Worm (Caenorhabditis elegans) whole organism, mixed stage, embryonic: ENCODE results near the gene B0495.7.

Experiments
- M03D4.4 ChIP-seq: sonication (generic microtip); optimal IDR thresholded peaks from 2 replicates; lab custom pipeline; 2017; ENCODE audit warnings: mild to moderate bottlenecking, missing genetic modification characterization, missing compliant biosample characterization
- bed-3 ChIP-seq: fragments of 200-800 bp; sonication (Bioruptor generic); optimal IDR thresholded peaks from 3 replicates; lab custom pipeline; 2018; ENCODE audit warnings: mild to moderate bottlenecking, missing genetic modification characterization, moderate library complexity, missing compliant biosample characterization
- blmp-1 ChIP-seq: fragments of 150-350 bp; optimal IDR thresholded peaks from 2 replicates; lab custom pipeline; 2014; ENCODE audit warnings: missing biosample characterization, missing genetic modification characterization
- ceh-39 ChIP-seq: fragments of 150-350 bp; optimal IDR thresholded peaks from 2 replicates; lab custom pipeline; 2014; ENCODE audit warnings: missing biosample characterization, missing genetic modification characterization
- ceh-43 ChIP-seq: fragments of 200-800 bp; sonication (Bioruptor generic); optimal IDR thresholded peaks from 2 replicates; lab custom pipeline; 2018; ENCODE audit warnings: mild to moderate bottlenecking, missing genetic modification characterization, moderate library complexity, missing compliant biosample characterization
- ceh-83 ChIP-seq: fragments of 200-800 bp; sonication (Bioruptor generic); optimal IDR thresholded peaks from 2 replicates; lab custom pipeline; 2018; ENCODE audit warnings: mild to moderate bottlenecking, missing genetic modification characterization, missing compliant biosample characterization
- ces-1 ChIP-seq: fragments of 150-350 bp; optimal IDR thresholded peaks from 2 replicates; lab custom pipeline; 2014; ENCODE audit warnings: missing biosample characterization, missing genetic modification reagents, missing genetic modification characterization
- cnd-1 ChIP-seq: fragments of 200-800 bp; sonication (Bioruptor generic); optimal IDR thresholded peaks from 2 replicates; lab custom pipeline; 2018; ENCODE audit warnings: mild to moderate bottlenecking, missing genetic modification characterization, missing compliant biosample characterization
- drap-1 ChIP-seq: fragments of 200-800 bp; sonication (Bioruptor generic); optimal IDR thresholded peaks from 3 replicates; lab custom pipeline; 2018; ENCODE audit warnings: mild to moderate bottlenecking, missing genetic modification characterization, missing compliant biosample characterization
- elt-1 ChIP-seq: sonication (generic microtip); optimal IDR thresholded peaks from 2 replicates; lab custom pipeline; 2017; ENCODE audit warnings: missing genetic modification characterization, mild to moderate bottlenecking, missing compliant biosample characterization, antibody characterized with exemption, moderate library complexity, borderline replicate concordance; ENCODE audit not compliant: insufficient read depth
- elt-3 ChIP-seq: fragments of 150-350 bp; optimal IDR thresholded peaks from 2 replicates; lab custom pipeline; 2014; ENCODE audit warnings: missing biosample characterization, missing genetic modification characterization
- flh-1 ChIP-seq: fragments of 200-800 bp; sonication (Bioruptor generic); optimal IDR thresholded peaks from 2 replicates; lab custom pipeline; 2018; ENCODE audit warnings: mild to moderate bottlenecking, missing genetic modification characterization, moderate library complexity, missing compliant biosample characterization
- ham-2 ChIP-seq: fragments of 200-800 bp; sonication (Bioruptor generic); optimal IDR thresholded peaks from 2 replicates; lab custom pipeline; 2018; ENCODE audit warnings: mild to moderate bottlenecking, missing genetic modification characterization, missing compliant biosample characterization
- lin-13 ChIP-seq: fragments of 150-350 bp; optimal IDR thresholded peaks from 2 replicates; lab custom pipeline; 2014; ENCODE audit warnings: missing biosample characterization, missing genetic modification characterization
- lin-32 ChIP-seq: fragments of 200-800 bp; sonication (Bioruptor generic); optimal IDR thresholded peaks from 2 replicates; lab custom pipeline; 2018; ENCODE audit warnings: mild to moderate bottlenecking, missing genetic modification characterization, missing compliant biosample characterization
- lsy-2 ChIP-seq: fragments of 150-350 bp; optimal IDR thresholded peaks from 2 replicates; lab custom pipeline; 2014; ENCODE audit warnings: missing biosample characterization, missing genetic modification characterization
- mab-5 ChIP-seq: fragments of 150-350 bp; optimal IDR thresholded peaks from 2 replicates; lab custom pipeline; 2014; ENCODE audit warnings: missing biosample characterization, missing genetic modification characterization
- mep-1 ChIP-seq: fragments of 150-350 bp; optimal IDR thresholded peaks from 2 replicates; lab custom pipeline; 2017; ENCODE audit warnings: missing biosample characterization, missing genetic modification reagents, missing genetic modification characterization, inconsistent platforms
- mls-2 ChIP-seq: sonication (generic microtip); optimal IDR thresholded peaks from 2 replicates; lab custom pipeline; 2016; ENCODE audit warnings: mild to moderate bottlenecking, missing genetic modification characterization, moderate library complexity, missing compliant biosample characterization
- nhr-12 ChIP-seq: fragments of 150-350 bp; optimal IDR thresholded peaks from 2 replicates; lab custom pipeline; 2014; ENCODE audit warnings: missing biosample characterization, missing genetic modification characterization
- nhr-2 ChIP-seq: fragments of 150-350 bp; optimal IDR thresholded peaks from 2 replicates; lab custom pipeline; 2014; ENCODE audit warnings: missing biosample characterization, missing genetic modification characterization
- nhr-237 ChIP-seq: fragments of 150-350 bp; optimal IDR thresholded peaks from 2 replicates; lab custom pipeline; 2014; ENCODE audit warnings: missing biosample characterization, missing genetic modification characterization
- sem-2 ChIP-seq: fragments of 200-800 bp; sonication (Bioruptor generic); optimal IDR thresholded peaks from 2 replicates; lab custom pipeline; 2018; ENCODE audit warnings: mild to moderate bottlenecking, missing genetic modification characterization, missing compliant biosample characterization
- snpc-4 ChIP-seq: fragments of 150-350 bp; optimal IDR thresholded peaks from 2 replicates; lab custom pipeline; 2014; ENCODE audit warnings: missing biosample characterization, missing genetic modification characterization
- sptf-1 ChIP-seq: sonication (generic microtip); optimal IDR thresholded peaks from 2 replicates; lab custom pipeline; 2017; ENCODE audit warnings: mild to moderate bottlenecking, missing genetic modification characterization, moderate library complexity, missing compliant biosample characterization
- tbx-8 ChIP-seq: fragments of 200-800 bp; sonication (Bioruptor generic); optimal IDR thresholded peaks from 2 replicates; lab custom pipeline; 2018; ENCODE audit warnings: mild to moderate bottlenecking, missing genetic modification characterization, moderate library complexity, missing compliant biosample characterization
- unc-120 ChIP-seq: sonication (generic microtip); optimal IDR thresholded peaks from 2 replicates; lab custom pipeline; 2017; ENCODE audit warnings: missing genetic modification characterization, missing compliant biosample characterization; ENCODE audit not compliant: poor library complexity, severe bottlenecking
- unc-39 ChIP-seq: fragments of 150-350 bp; optimal IDR thresholded peaks from 2 replicates; lab custom pipeline; 2014; ENCODE audit warnings: missing biosample characterization, missing genetic modification characterization
- unc-62 ChIP-seq: fragments of 150-350 bp; optimal IDR thresholded peaks from 2 replicates; lab custom pipeline; 2014; ENCODE audit warnings: missing biosample characterization, missing genetic modification reagents, missing genetic modification characterization
- ztf-11 ChIP-seq: fragments of 150-350 bp; optimal IDR thresholded peaks from 2 replicates; lab custom pipeline; 2014; ENCODE audit warnings: missing biosample characterization, missing genetic modification characterization

Gene B0495.7

DNA sequence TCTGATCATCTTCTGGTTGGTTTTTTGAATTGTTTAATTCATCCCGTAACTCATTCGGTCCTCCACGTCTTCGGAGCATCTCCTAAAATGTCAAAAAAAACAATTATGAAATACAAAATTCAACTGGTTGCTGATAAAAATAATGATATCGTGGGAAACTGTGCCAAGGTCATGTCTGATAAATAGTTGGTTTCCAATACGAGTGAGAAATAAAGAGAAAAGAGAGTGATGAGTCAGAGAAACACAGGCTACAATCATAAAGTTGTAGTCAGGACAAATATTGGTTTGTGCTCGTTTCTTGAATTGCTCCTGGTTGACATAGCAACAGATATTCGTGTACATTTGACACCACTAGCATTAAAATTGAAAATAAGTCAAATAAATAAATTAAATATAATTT lies at the start of gene B0495.7:
TSS of gene B0495.7 (minus strand) at position 82 of the 400 bp plus-strand sequence.
- TF ChIP-seq M03D4.4 (tag; lab: Kevin White, UChicago) (no peak), blmp-1 (tag; lab: Kevin White, UChicago) (no peak), tbx-8 (GFP tag; lab: Kevin White, UChicago) (no peak), lin-32 (GFP tag; lab: Kevin White, UChicago) (no peak), nhr-2 (tag; lab: Kevin White, UChicago) (no peak), lin-13 (tag; lab: Kevin White, UChicago) (no peak), mls-2 (no peak), ceh-83 (GFP tag; lab: Kevin White, UChicago) (no peak), nhr-237 (tag; lab: Kevin White, UChicago) (no peak), ces-1 (GFP tag; lab: Kevin White, UChicago) (no peak), snpc-4 (tag; lab: Kevin White, UChicago) (no peak), sptf-1 (no peak), ceh-43 (GFP tag; lab: Kevin White, UChicago) (no peak), unc-62 (GFP tag; lab: Kevin White, UChicago) (no peak), unc-39 (tag; lab: Kevin White, UChicago) (no peak), ceh-39 (tag; lab: Kevin White, UChicago) (no peak), cnd-1 (tag; lab: Kevin White, UChicago) (no peak), sem-2 (GFP tag; lab: Kevin White, UChicago) (no peak), elt-1 (tag; lab: Kevin White, UChicago) (no peak), elt-3 (tag; lab: Kevin White, UChicago) (no peak)

- TF ChIP-seq sptf-1 (no peak), ces-1 (GFP tag; lab: Kevin White, UChicago) (no peak), mep-1 (tag; lab: Kevin White, UChicago) (no peak), elt-1 (tag; lab: Kevin White, UChicago) (no peak), nhr-12 (tag; lab: Kevin White, UChicago) (no peak), cnd-1 (tag; lab: Kevin White, UChicago) (no peak), mab-5 (tag; lab: Kevin White, UChicago) (no peak)
Measured at ce11 chrII:7753500-7753899, 48.5 kb upstream of the B0495.7 start, which contains the start of gene trx-1. TSS of gene trx-1 (minus strand) at chrII:7753600.

- no peak for TF ChIP-seq ceh-83 (GFP tag; lab: Kevin White, UChicago)
- TF ChIP-seq M03D4.4 (tag; lab: Kevin White, UChicago), result no peak
- no peak for TF ChIP-seq nhr-237 (tag; lab: Kevin White, UChicago)
- no peak for TF ChIP-seq elt-3 (tag; lab: Kevin White, UChicago)
- no peak for TF ChIP-seq nhr-12 (tag; lab: Kevin White, UChicago)
- no peak for TF ChIP-seq flh-1 (GFP tag; lab: Kevin White, UChicago)
- TF ChIP-seq ceh-43 (GFP tag; lab: Kevin White, UChicago), result no peak
- TF ChIP-seq sem-2 (GFP tag; lab: Kevin White, UChicago), result no peak
- no peak for TF ChIP-seq ztf-11
- TF ChIP-seq snpc-4 (tag; lab: Kevin White, UChicago), result no peak
- TF ChIP-seq bed-3 (GFP tag; lab: Kevin White, UChicago), result no peak
- TF ChIP-seq elt-1 (tag; lab: Kevin White, UChicago), result no peak
- no peak for TF ChIP-seq lin-13 (tag; lab: Kevin White, UChicago)
Measured at ce11 chrII:7736725-7737124, 31.7 kb upstream of the B0495.7 start.

- TF ChIP-seq unc-120 (tag; lab: Kevin White, UChicago) (no peak), lsy-2 (tag; lab: Kevin White, UChicago) (no peak), drap-1 (GFP tag; lab: Kevin White, UChicago) (no peak), ceh-39 (tag; lab: Kevin White, UChicago) (no peak), ham-2 (GFP tag; lab: Kevin White, UChicago) (no peak), nhr-237 (tag; lab: Kevin White, UChicago) (no peak), mls-2 (no peak), sptf-1 (no peak), ceh-43 (GFP tag; lab: Kevin White, UChicago) (no peak), unc-62 (GFP tag; lab: Kevin White, UChicago) (no peak), ceh-83 (GFP tag; lab: Kevin White, UChicago) (no peak), ces-1 (GFP tag; lab: Kevin White, UChicago) (no peak)
Measured at ce11 chrII:7724603-7725002, 19.6 kb upstream of the B0495.7 start, which contains the start of gene cpna-2. TSS of gene cpna-2 (plus strand) at chrII:7724903.
